Fruit fly (Drosophila melanogaster) whole organism, pupa: Measurements from ENCODE around the gene beag.

Experiments used
- CG10348 ChIP-seq: fragments of 200-800 bp; sonication (Bioruptor generic); IDR thresholded peaks from 2 replicates; pipeline ENCODE4 v1.3.6; 2022; ENCODE audit warnings: missing biosample characterization, missing genetic modification characterization
- CG13204 ChIP-seq: fragments of 200-800 bp; sonication (Bioruptor generic); optimal IDR thresholded peaks from 2 replicates; lab custom pipeline; 2018; ENCODE audit warnings: missing biosample characterization, mild to moderate bottlenecking, missing genetic modification characterization, moderate library complexity
- CG14655 ChIP-seq: fragments of 200-800 bp; sonication (Bioruptor generic); optimal IDR thresholded peaks from 3 replicates; lab custom pipeline; 2017; ENCODE audit warnings: mild to moderate bottlenecking, missing biosample characterization, missing genetic modification reagents, missing genetic modification characterization
- CG15710 ChIP-seq: fragments of 200-800 bp; sonication (Bioruptor generic); optimal IDR thresholded peaks from 2 replicates; lab custom pipeline; 2018; ENCODE audit warnings: missing biosample characterization, mild to moderate bottlenecking, missing genetic modification characterization, moderate library complexity
- CG34367 ChIP-seq: fragments of 200-800 bp; sonication (Bioruptor generic); optimal IDR thresholded peaks from 2 replicates; lab custom pipeline; 2018; ENCODE audit warnings: missing biosample characterization, mild to moderate bottlenecking, missing genetic modification characterization
- CG4496 ChIP-seq: fragments of 200-800 bp; sonication (Bioruptor generic); IDR thresholded peaks from 3 replicates; pipeline ENCODE4 v1.3.6; 2022; ENCODE audit warnings: missing biosample characterization, missing genetic modification characterization
- CG8159 ChIP-seq: fragments of 200-800 bp; sonication (Bioruptor generic); optimal IDR thresholded peaks from 3 replicates; lab custom pipeline; 2018; ENCODE audit warnings: missing biosample characterization, mild to moderate bottlenecking, missing genetic modification characterization, moderate library complexity
- CG9948 ChIP-seq: fragments of 200-800 bp; sonication (Bioruptor generic); optimal IDR thresholded peaks from 2 replicates; lab custom pipeline; 2018; ENCODE audit warnings: missing biosample characterization, mild to moderate bottlenecking, missing genetic modification characterization, moderate library complexity
- D1 ChIP-seq: fragments of 200-800 bp; sonication (Bioruptor generic); optimal IDR thresholded peaks from 2 replicates; lab custom pipeline; 2018; ENCODE audit warnings: missing biosample characterization, mild to moderate bottlenecking, missing genetic modification characterization, moderate library complexity
- EcR ChIP-seq: fragments of 200-800 bp; sonication (Bioruptor generic); optimal IDR thresholded peaks from 3 replicates; lab custom pipeline; 2019; ENCODE audit warnings: missing biosample characterization, missing genetic modification characterization, mild to moderate bottlenecking, moderate library complexity, missing genetic modification reagents
- Ets98B ChIP-seq: fragments of 200-800 bp; sonication (Bioruptor generic); IDR thresholded peaks from 2 replicates; pipeline ENCODE4 v1.3.6; 2022; ENCODE audit warnings: missing biosample characterization, missing genetic modification characterization
- Pif1A ChIP-seq: fragments of 200-800 bp; sonication (Bioruptor generic); optimal IDR thresholded peaks from 3 replicates; lab custom pipeline; 2016; ENCODE audit warnings: missing biosample characterization, missing genetic modification characterization
- gl ChIP-seq: fragments of 200-800 bp; sonication (Bioruptor generic); optimal IDR thresholded peaks from 2 replicates; lab custom pipeline; 2018; ENCODE audit warnings: missing biosample characterization, mild to moderate bottlenecking, missing genetic modification characterization
- rn ChIP-seq: fragments of 200-800 bp; sonication (Bioruptor generic); IDR thresholded peaks from 2 replicates; pipeline ENCODE4 v1.3.6; 2022; ENCODE audit warnings: missing biosample characterization, missing genetic modification characterization

dm6 chr3R:9027082-9027481, 37.8 kb downstream of the beag start:
- TF ChIP-seq rn (GFP tag; lab: Robert Waterston, UW) (no peak), Pif1A (GFP tag; lab: Kevin White, UChicago) (no peak), EcR (GFP tag; lab: Kevin White, UChicago) (no peak), CG14655 (GFP tag; lab: Kevin White, UChicago) (no peak), gl (tag; lab: Kevin White, UChicago) (no peak), CG8159 (tag; lab: Kevin White, UChicago) (no peak), CG10348 (no peak), CG9948 (tag; lab: Kevin White, UChicago) (no peak), CG34367 (tag; lab: Kevin White, UChicago) (no peak), Ets98B (GFP tag; lab: Robert Waterston, UW) (no peak), CG15710 (tag; lab: Kevin White, UChicago) (no peak), D1 (tag; lab: Kevin White, UChicago) (no peak), CG4496 (GFP tag; lab: Robert Waterston, UW) (no peak), CG13204 (GFP tag; lab: Kevin White, UChicago) (no peak)
